Fruit fly (Drosophila melanogaster) whole organism, embryonic: ENCODE measurements around the gene KFase.

Experiments
- CG10979 ChIP-seq: fragments of 200-800 bp; sonication (Bioruptor generic); optimal IDR thresholded peaks from 2 replicates; lab custom pipeline; 2018; ENCODE audit warnings: missing biosample characterization, mild to moderate bottlenecking, missing genetic modification characterization, moderate library complexity
- CG11696 ChIP-seq: fragments of 200-800 bp; sonication (Bioruptor generic); IDR thresholded peaks from 2 replicates; pipeline ENCODE4 v1.3.6; 2022; ENCODE audit warnings: missing biosample characterization, missing genetic modification characterization
- CG13123 ChIP-seq: fragments of 200-800 bp; sonication (Bioruptor generic); optimal IDR thresholded peaks from 2 replicates; lab custom pipeline; 2016; ENCODE audit warnings: missing biosample characterization, missing genetic modification characterization
- CG13894 ChIP-seq: fragments of 200-800 bp; sonication (Bioruptor generic); optimal IDR thresholded peaks from 3 replicates; lab custom pipeline; 2018; ENCODE audit warnings: missing biosample characterization, mild to moderate bottlenecking, missing genetic modification characterization, moderate library complexity
- CG15269 ChIP-seq: fragments of 200-800 bp; sonication (Bioruptor generic); optimal IDR thresholded peaks from 2 replicates; lab custom pipeline; 2018; ENCODE audit warnings: missing biosample characterization, mild to moderate bottlenecking, missing genetic modification characterization, moderate library complexity
- CG16813 ChIP-seq: fragments of 200-800 bp; sonication (Bioruptor generic); IDR thresholded peaks from 3 replicates; pipeline ENCODE4 v1.3.6; 2022; ENCODE audit warnings: missing biosample characterization, missing genetic modification characterization; ENCODE audit not compliant: partially characterized antibody
- CG1832 ChIP-seq: fragments of 200-800 bp; sonication (Bioruptor generic); optimal IDR thresholded peaks from 2 replicates; lab custom pipeline; 2017; ENCODE audit warnings: missing biosample characterization, mild to moderate bottlenecking, missing genetic modification characterization, inconsistent platforms
- CG18764 ChIP-seq: fragments of 200-800 bp; sonication (Bioruptor generic); optimal IDR thresholded peaks from 3 replicates; lab custom pipeline; 2016; ENCODE audit warnings: missing biosample characterization, missing genetic modification characterization
- CG33557 ChIP-seq: fragments of 200-800 bp; sonication (Bioruptor generic); optimal IDR thresholded peaks from 2 replicates; lab custom pipeline; 2019; ENCODE audit warnings: missing biosample characterization, mild to moderate bottlenecking, missing genetic modification characterization, moderate library complexity
- CG34224 ChIP-seq: fragments of 200-800 bp; sonication (Bioruptor generic); IDR thresholded peaks from 3 replicates; pipeline ENCODE4 v1.3.6; 2022; ENCODE audit warnings: missing biosample characterization, missing genetic modification characterization; ENCODE audit not compliant: partially characterized antibody
- CG6791 ChIP-seq: fragments of 200-800 bp; sonication (Bioruptor generic); IDR thresholded peaks from 3 replicates; pipeline ENCODE4 v1.3.6; 2022; ENCODE audit warnings: missing biosample characterization, missing genetic modification characterization; ENCODE audit not compliant: partially characterized antibody
- CG6854 ChIP-seq: fragments of 200-800 bp; sonication (Bioruptor generic); optimal IDR thresholded peaks from 3 replicates; lab custom pipeline; 2017; ENCODE audit warnings: missing biosample characterization, mild to moderate bottlenecking, missing genetic modification characterization
- CG7745 ChIP-seq: fragments of 200-800 bp; sonication (Bioruptor generic); optimal IDR thresholded peaks from 2 replicates; lab custom pipeline; 2018; ENCODE audit warnings: missing biosample characterization, mild to moderate bottlenecking, missing genetic modification characterization, moderate library complexity
- CG8478 ChIP-seq: fragments of >200 bp; optimal IDR thresholded peaks from 2 replicates; lab custom pipeline; 2018
- CG8924 ChIP-seq: fragments of 200-800 bp; optimal IDR thresholded peaks from 3 replicates; lab custom pipeline; 2019; ENCODE audit warnings: missing biosample characterization, mild to moderate bottlenecking, missing genetic modification characterization, moderate library complexity
- CrebB ChIP-seq: fragments of 200-800 bp; sonication (Bioruptor generic); optimal IDR thresholded peaks from 3 replicates; lab custom pipeline; 2018; ENCODE audit warnings: missing biosample characterization, mild to moderate bottlenecking, missing genetic modification characterization
- Dref ChIP-seq: fragments of 200-800 bp; sonication (Bioruptor generic); IDR thresholded peaks from 2 replicates; pipeline ENCODE4 v1.3.6; 2022; ENCODE audit warnings: missing biosample characterization, missing genetic modification characterization
- Elba2 ChIP-seq: fragments of 200-800 bp; sonication (Bioruptor generic); optimal IDR thresholded peaks from 3 replicates; lab custom pipeline; 2016; ENCODE audit warnings: missing biosample characterization, missing genetic modification characterization
- Fer1 ChIP-seq: fragments of 200-800 bp; sonication (Bioruptor generic); optimal IDR thresholded peaks from 2 replicates; lab custom pipeline; 2017; ENCODE audit warnings: missing biosample characterization, mild to moderate bottlenecking, missing genetic modification characterization
- Hr3 ChIP-seq: fragments of 200-800 bp; sonication (Bioruptor generic); optimal IDR thresholded peaks from 3 replicates; lab custom pipeline; 2016; ENCODE audit warnings: missing biosample characterization, missing genetic modification characterization
- Hr51 ChIP-seq, 2 experiments: fragments of 200-800 bp; sonication (Bioruptor generic); optimal IDR thresholded peaks; 2 replicates in 1 of 2; 3 replicates in 1 of 2; lab custom pipeline; 2016 to 2018; ENCODE audit warnings: missing biosample characterization in 2 of 2, missing genetic modification characterization in 2 of 2, mild to moderate bottlenecking in 1 of 2, moderate library complexity in 1 of 2
- Hr78 ChIP-seq, 2 experiments: fragments of 200-800 bp in 1 of 2; fragments of >200 bp in 1 of 2; sonication (Bioruptor generic) in 1 of 2; optimal IDR thresholded peaks; 2 replicates each; lab custom pipeline; 2017 to 2019; ENCODE audit warnings: missing biosample characterization in 2 of 2, missing genetic modification characterization in 2 of 2, mild to moderate bottlenecking in 1 of 2, moderate library complexity in 1 of 2
- MESR4 ChIP-seq: fragments of 200-800 bp; sonication (Bioruptor generic); optimal IDR thresholded peaks from 2 replicates; lab custom pipeline; 2018; ENCODE audit warnings: missing biosample characterization, mild to moderate bottlenecking, missing genetic modification characterization, moderate library complexity
- Nf-YC ChIP-seq: fragments of 200-800 bp; optimal IDR thresholded peaks from 3 replicates; lab custom pipeline; 2019; ENCODE audit warnings: missing biosample characterization, mild to moderate bottlenecking, missing genetic modification characterization, moderate library complexity
- Ravus ChIP-seq: fragments of 200-800 bp; sonication (Bioruptor generic); IDR thresholded peaks from 2 replicates; pipeline ENCODE4 v1.3.6; 2022; ENCODE audit warnings: missing biosample characterization, missing genetic modification characterization
- Scr ChIP-seq: fragments of 200-800 bp; sonication (Bioruptor generic); IDR thresholded peaks from 2 replicates; pipeline ENCODE4 v1.3.6; 2022; ENCODE audit warnings: missing biosample characterization, missing genetic modification characterization; ENCODE audit not compliant: partially characterized antibody
- Xbp1 ChIP-seq: fragments of 200-800 bp; sonication (Bioruptor generic); optimal IDR thresholded peaks from 3 replicates; lab custom pipeline; 2016; ENCODE audit warnings: missing biosample characterization, mild to moderate bottlenecking, missing genetic modification characterization
- amos ChIP-seq: fragments of 200-800 bp; sonication (Bioruptor generic); IDR thresholded peaks from 2 replicates; pipeline ENCODE4 v1.3.6; 2022; ENCODE audit warnings: missing biosample characterization, missing genetic modification characterization; ENCODE audit not compliant: partially characterized antibody
- caup ChIP-seq: fragments of 200-800 bp; sonication (Bioruptor generic); optimal IDR thresholded peaks from 3 replicates; lab custom pipeline; 2017; ENCODE audit warnings: missing biosample characterization, mild to moderate bottlenecking, missing genetic modification characterization, moderate library complexity; ENCODE audit not compliant: severe bottlenecking
- corto ChIP-seq: fragments of 200-800 bp; sonication (Bioruptor generic); optimal IDR thresholded peaks from 2 replicates; lab custom pipeline; 2016; ENCODE audit warnings: missing biosample characterization, mild to moderate bottlenecking, missing genetic modification characterization, moderate library complexity
- dimm ChIP-seq: fragments of 200-800 bp; sonication (Bioruptor generic); IDR thresholded peaks from 2 replicates; pipeline ENCODE4 v1.3.6; 2022; ENCODE audit warnings: missing biosample characterization, missing genetic modification characterization
- disco-r ChIP-seq: fragments of 200-800 bp; sonication (Bioruptor generic); optimal IDR thresholded peaks from 2 replicates; lab custom pipeline; 2016; ENCODE audit warnings: missing biosample characterization, missing genetic modification characterization
- dpn ChIP-seq, 2 experiments: fragments of 200-800 bp; sonication (Bioruptor generic); optimal IDR thresholded peaks; 3 replicates each; lab custom pipeline; 2016; ENCODE audit warnings: missing biosample characterization in 2 of 2, missing genetic modification characterization in 2 of 2
- exex ChIP-seq: fragments of 200-800 bp; sonication (Bioruptor generic); optimal IDR thresholded peaks from 4 replicates; lab custom pipeline; 2018; ENCODE audit warnings: missing biosample characterization, mild to moderate bottlenecking, missing genetic modification characterization, moderate library complexity
- fd64A ChIP-seq: fragments of 200-800 bp; sonication (Bioruptor generic); optimal IDR thresholded peaks from 3 replicates; lab custom pipeline; 2018; ENCODE audit warnings: missing biosample characterization, mild to moderate bottlenecking, missing genetic modification characterization
- gcm ChIP-seq: fragments of 200-800 bp; sonication (Bioruptor generic); optimal IDR thresholded peaks from 2 replicates; lab custom pipeline; 2019; ENCODE audit warnings: missing biosample characterization, mild to moderate bottlenecking, missing genetic modification characterization, moderate library complexity
- gem ChIP-seq: fragments of 200-800 bp; sonication (Bioruptor generic); optimal IDR thresholded peaks from 2 replicates; lab custom pipeline; 2019; ENCODE audit warnings: missing biosample characterization, mild to moderate bottlenecking, missing genetic modification characterization, moderate library complexity
- grau ChIP-seq: fragments of 200-800 bp; optimal IDR thresholded peaks from 3 replicates; lab custom pipeline; 2019; ENCODE audit warnings: missing biosample characterization, mild to moderate bottlenecking, missing genetic modification characterization, moderate library complexity
- gro ChIP-seq: fragments of 200-800 bp; sonication (Bioruptor generic); optimal IDR thresholded peaks from 2 replicates; lab custom pipeline; 2016; ENCODE audit warnings: missing biosample characterization, missing genetic modification characterization
- gsb-n ChIP-seq: fragments of 200-800 bp; sonication (Bioruptor generic); optimal IDR thresholded peaks from 3 replicates; lab custom pipeline; 2018; ENCODE audit warnings: missing biosample characterization, mild to moderate bottlenecking, missing genetic modification characterization
- hb ChIP-seq: fragments of 200-800 bp; sonication (Bioruptor generic); IDR thresholded peaks from 3 replicates; pipeline ENCODE4 v1.3.6; 2022; ENCODE audit warnings: missing biosample characterization, missing genetic modification characterization; ENCODE audit not compliant: partially characterized antibody
- hth ChIP-seq: fragments of >200 bp; optimal IDR thresholded peaks from 2 replicates; lab custom pipeline; 2017; ENCODE audit warnings: inconsistent platforms
- jigr1 ChIP-seq: fragments of 200-800 bp; sonication (Bioruptor generic); IDR thresholded peaks from 3 replicates; pipeline ENCODE4 v1.3.6; 2022; ENCODE audit warnings: missing biosample characterization, missing genetic modification characterization
- kni ChIP-seq: fragments of 200-800 bp; sonication (Bioruptor generic); optimal IDR thresholded peaks from 3 replicates; lab custom pipeline; 2017; ENCODE audit warnings: mild to moderate bottlenecking, missing biosample characterization, missing genetic modification reagents, missing genetic modification characterization
- lbe ChIP-seq: fragments of 200-800 bp; sonication (Bioruptor generic); optimal IDR thresholded peaks from 2 replicates; lab custom pipeline; 2016; ENCODE audit warnings: missing biosample characterization, mild to moderate bottlenecking, missing genetic modification characterization
- nerfin-1 ChIP-seq: fragments of 200-800 bp; sonication (Bioruptor generic); optimal IDR thresholded peaks from 3 replicates; lab custom pipeline; 2019; ENCODE audit warnings: missing biosample characterization, mild to moderate bottlenecking, missing genetic modification characterization, moderate library complexity
- so ChIP-seq: fragments of 200-800 bp; sonication (Bioruptor generic); IDR thresholded peaks from 3 replicates; pipeline ENCODE4 v1.3.6; 2022; ENCODE audit warnings: missing biosample characterization, missing genetic modification characterization
- stc ChIP-seq: fragments of 200-800 bp; sonication (Bioruptor generic); IDR thresholded peaks from 2 replicates; pipeline ENCODE4 v1.3.6; 2022; ENCODE audit warnings: missing biosample characterization, missing genetic modification characterization
- zen ChIP-seq: fragments of 200-800 bp; sonication (Bioruptor generic); optimal IDR thresholded peaks from 3 replicates; lab custom pipeline; 2018; ENCODE audit warnings: missing biosample characterization, mild to moderate bottlenecking, missing genetic modification characterization, moderate library complexity

The KFase gene

DNA sequence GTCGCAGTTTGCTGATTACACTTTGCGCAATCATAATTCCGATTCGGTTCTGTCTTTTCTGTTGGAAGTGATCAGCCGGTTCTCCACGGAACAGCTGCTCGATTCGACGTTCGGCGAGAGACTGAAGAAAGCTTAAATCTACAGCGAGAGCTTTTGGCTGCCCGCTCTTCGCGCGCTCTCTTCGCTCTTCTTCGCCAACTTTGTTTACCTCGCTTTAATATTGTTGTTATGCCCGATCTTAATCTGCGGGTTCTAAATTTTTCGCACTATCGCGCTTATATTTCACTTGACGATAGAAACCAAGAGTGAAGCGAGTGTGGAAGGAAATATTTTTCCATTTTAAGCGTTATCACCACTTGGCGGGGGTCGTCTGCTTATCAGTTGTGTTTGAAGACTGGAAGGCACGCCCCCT, 5.9 kb upstream of the KFase start, which contains the start of gene CG9547 (continued):
- peak; percentile 53 for TF ChIP-seq gro (GFP tag; lab: Kevin White, UChicago)
- peak; percentile 45; the same call in 1 of the 2 replicates for TF ChIP-seq amos (GFP tag; lab: Robert Waterston, UW)
- peak; percentile 55 for TF ChIP-seq lbe (GFP tag; lab: Kevin White, UChicago)
- TF ChIP-seq Nf-YC (tag; lab: Kevin White, UChicago): peak; percentile 23
- peak; percentile 39 for TF ChIP-seq caup
- no peak for TF ChIP-seq CG8478 (lab: Kevin White, UChicago)
- TF ChIP-seq CG34224 (GFP tag; lab: Robert Waterston, UW): peak; percentile 45; the same call in 2 of the 3 replicates
- no peak for TF ChIP-seq CG6791
- TF ChIP-seq grau (tag; lab: Kevin White, UChicago): peak; percentile 3
- TF ChIP-seq CG6854 (GFP tag; lab: Kevin White, UChicago): peak; percentile 38
- no peak for TF ChIP-seq gsb-n (tag; lab: Kevin White, UChicago)
- TF ChIP-seq exex (tag; lab: Kevin White, UChicago): peak; percentile 82
- no peak for TF ChIP-seq fd64A
- TF ChIP-seq CG7745 (tag; lab: Kevin White, UChicago): peak; percentile 97
- peak in 1 of 2 experiments; percentile 60 for TF ChIP-seq Hr78 (GFP tag; optimal IDR thresholded peaks at IDR 0.05; lab: Kevin White, UChicago)
- TF ChIP-seq so (GFP tag; lab: Robert Waterston, UW): peak; percentile 38; the same call in 1 of the 3 replicates
- TF ChIP-seq dimm: no peak
- TF ChIP-seq gcm (GFP tag; lab: Kevin White, UChicago): peak; percentile 16
- TF ChIP-seq Fer1 (GFP tag; lab: Kevin White, UChicago): peak; percentile 69
- TF ChIP-seq Scr (GFP tag; lab: Robert Waterston, UW): 0 out of 2 replicates have a peak, but pooled peaks have one; percentile 16
- TF ChIP-seq CG11696: no peak
- TF ChIP-seq CG15269: peak; percentile 11
- TF ChIP-seq CG16813 (GFP tag; lab: Robert Waterston, UW): no peak
- no peak for TF ChIP-seq kni (GFP tag; lab: Kevin White, UChicago)
- TF ChIP-seq CG8924 (tag; lab: Kevin White, UChicago): peak; percentile 10
- TF ChIP-seq, all 482 proteins: peak for 95

DNA sequence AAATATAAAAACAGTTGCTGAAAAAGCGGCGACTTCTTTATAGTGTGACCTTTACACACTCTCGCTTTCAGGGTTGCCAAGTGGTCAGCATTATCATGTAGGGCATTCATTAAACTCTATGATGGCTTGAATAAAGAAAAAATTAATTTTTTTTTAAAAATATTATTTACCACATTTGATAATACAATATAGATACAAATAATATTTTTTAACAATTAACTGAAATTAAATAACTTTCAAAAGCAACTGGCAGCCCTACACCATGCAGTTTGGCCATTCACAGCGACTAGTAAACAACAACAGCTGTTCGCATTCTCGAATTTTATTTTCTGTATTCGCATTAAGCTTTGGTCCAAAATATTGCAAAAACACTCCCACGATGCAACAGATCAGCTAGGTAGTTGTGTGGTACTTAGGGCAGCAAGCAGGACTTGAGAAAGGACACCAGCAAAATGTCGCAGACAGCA, 2.3 kb upstream of the KFase start, which contains the start of the genes Phf5a and CG31638:
Gene Phf5a (minus strand): TSS at position 61 of the 467 bp plus-strand sequence.
Gene CG31638 (plus strand): TSS at position 279 of the 467 bp plus-strand sequence.
- TF ChIP-seq hb (no peak), Xbp1 (GFP tag; lab: Kevin White, UChicago) (peak; percentile 74), disco-r (GFP tag; lab: Kevin White, UChicago) (peak; percentile 39), nerfin-1 (tag; lab: Kevin White, UChicago) (peak; percentile 91), corto (no peak), Hr3 (GFP tag; lab: Kevin White, UChicago) (peak; percentile 98), zen (tag; lab: Kevin White, UChicago) (peak; percentile 98), Elba2 (GFP tag; lab: Kevin White, UChicago) (peak; percentile 63), CG10979 (peak; percentile 95), CG33557 (GFP tag; lab: Kevin White, UChicago) (peak; percentile 90), dpn (GFP tag; optimal IDR thresholded peaks at IDR 0.05; lab: Kevin White, UChicago) (peak; percentile 66 to 92), CG18764 (peak; percentile 95), CG13894 (tag; lab: Kevin White, UChicago) (peak; percentile 96), CG13123 (GFP tag; lab: Kevin White, UChicago) (peak; percentile 79), Ravus (no peak), CG1832 (GFP tag; lab: Kevin White, UChicago) (no peak), CrebB (tag; lab: Kevin White, UChicago) (peak; percentile 88), jigr1 (GFP tag; lab: Robert Waterston, UW) (peak; percentile 93), Dref (GFP tag; lab: Robert Waterston, UW) (no peak), MESR4 (GFP tag; lab: Kevin White, UChicago) (peak; percentile 54), stc (peak; percentile 95), Hr51 (GFP tag; optimal IDR thresholded peaks at IDR 0.05; lab: Kevin White, UChicago) (peak; percentile 55 to 76), hth (lab: Kevin White, UChicago) (no peak), gem (peak; percentile 99)
